Fruit fly (Drosophila melanogaster) whole organism, wandering third instar larva: ENCODE results near the gene CG5849.

Experiments
- GATAd ChIP-seq: sonication (Bioruptor generic); optimal IDR thresholded peaks from 2 replicates; lab custom pipeline; 2016; ENCODE audit warnings: missing biosample characterization, missing genetic modification characterization
- Hr78 ChIP-seq: fragments of >200 bp; optimal IDR thresholded peaks from 2 replicates; lab custom pipeline; 2017; ENCODE audit warnings: missing biosample characterization, missing genetic modification characterization
- OdsH ChIP-seq: fragments of 200-800 bp; sonication (Bioruptor generic); optimal IDR thresholded peaks from 2 replicates; lab custom pipeline; 2016; ENCODE audit warnings: missing biosample characterization, mild to moderate bottlenecking, missing genetic modification characterization
- brk ChIP-seq: fragments of 200-800 bp; sonication (Bioruptor generic); optimal IDR thresholded peaks from 2 replicates; lab custom pipeline; 2016; ENCODE audit warnings: missing biosample characterization, mild to moderate bottlenecking, missing genetic modification characterization
- ey ChIP-seq: fragments of 200-800 bp; sonication (Bioruptor generic); optimal IDR thresholded peaks from 2 replicates; lab custom pipeline; 2016; ENCODE audit warnings: missing biosample characterization, missing genetic modification characterization
- h ChIP-seq: fragments of 200-800 bp; sonication (Bioruptor generic); optimal IDR thresholded peaks from 3 replicates; lab custom pipeline; 2016; ENCODE audit warnings: missing biosample characterization, mild to moderate bottlenecking, missing genetic modification characterization
- psq ChIP-seq: fragments of 200-800 bp; sonication (Bioruptor generic); optimal IDR thresholded peaks from 3 replicates; lab custom pipeline; 2017; ENCODE audit warnings: missing biosample characterization, mild to moderate bottlenecking, missing genetic modification characterization, moderate library complexity
- usp ChIP-seq: fragments of >200 bp; optimal IDR thresholded peaks from 2 replicates; lab custom pipeline; 2017; ENCODE audit warnings: missing biosample characterization, missing genetic modification characterization

- TF ChIP-seq Hr78 (GFP tag; lab: Kevin White, UChicago) = no peak
- TF ChIP-seq h (GFP tag; lab: Kevin White, UChicago) = no peak
- TF ChIP-seq psq = no peak
- no peak for TF ChIP-seq GATAd (GFP tag; lab: Kevin White, UChicago)
- TF ChIP-seq ey (GFP tag; lab: Kevin White, UChicago) = no peak
- TF ChIP-seq brk (GFP tag; lab: Kevin White, UChicago) = no peak
- no peak for TF ChIP-seq usp (GFP tag; lab: Kevin White, UChicago)
- no peak for TF ChIP-seq OdsH
Measured at dm6 chr3R:21704439-21704838, 35.5 kb upstream of the CG5849 start.
